Worm (Caenorhabditis elegans) whole organism, midembryonic: Measurements from ENCODE around the gene mltn-6.

Experiments used
- T22C8.4 ChIP-seq: fragments of 200-800 bp; sonication (Bioruptor generic); IDR thresholded peaks from 2 replicates; pipeline ENCODE4 v1.3.6; 2022; ENCODE audit warnings: missing genetic modification characterization, missing compliant biosample characterization
- flt-1 ChIP-seq: fragments of 200-800 bp; sonication (Bioruptor generic); IDR thresholded peaks from 2 replicates; pipeline ENCODE4 v1.3.6; 2022; ENCODE audit warnings: missing genetic modification characterization, missing compliant biosample characterization
- klf-2 ChIP-seq: fragments of 200-800 bp; sonication (Bioruptor generic); conservative IDR thresholded peaks from 2 replicates; pipeline ENCODE4 v1.3.6; 2022; ENCODE audit warnings: missing genetic modification reagents, missing genetic modification characterization, missing compliant biosample characterization
- med-1 ChIP-seq: sonication (generic microtip); optimal IDR thresholded peaks from 2 replicates; lab custom pipeline; 2017; ENCODE audit warnings: missing genetic modification characterization, mild to moderate bottlenecking, missing compliant biosample characterization, antibody characterized with exemption, missing genetic modification reagents; ENCODE audit not compliant: insufficient read depth
- tab-1 ChIP-seq: fragments of 200-800 bp; sonication (Bioruptor generic); IDR thresholded peaks from 2 replicates; pipeline ENCODE4 v1.3.6; 2022; ENCODE audit warnings: missing genetic modification characterization, missing compliant biosample characterization

- TF ChIP-seq tab-1 (GFP tag; lab: Robert Waterston, UW) (no peak), med-1 (GFP tag; lab: Kevin White, UChicago) (no peak), T22C8.4 (no peak), klf-2 (GFP tag; lab: Robert Waterston, UW) (no peak), flt-1 (no peak)
These were observed 5.3 kb downstream of the mltn-6 start, which contains the start of gene mltn-7 for ce11 chrV:370033-370432.
